Worm (Caenorhabditis elegans): ENCODE data around the gene F35E8.9.

- TF ChIP-seq aly-2 (tag; optimal IDR thresholded peaks at IDR 0.05) (no peak), nhr-28 (tag; optimal IDR thresholded peaks at IDR 0.05) (no peak), ama-1 (optimal IDR thresholded peaks at IDR 0.05) (no peak), elt-2 (tag; optimal IDR thresholded peaks at IDR 0.05) (no peak), unc-130 (tag; optimal IDR thresholded peaks at IDR 0.05) (no peak), nhr-12 (tag; optimal IDR thresholded peaks at IDR 0.05) (no peak), lin-35 (GFP tag; optimal IDR thresholded peaks at IDR 0.05) (no peak), nhr-237 (tag; optimal IDR thresholded peaks at IDR 0.05) (no peak), nhr-11 (tag; optimal IDR thresholded peaks at IDR 0.05) (no peak), xbp-1 (tag; optimal IDR thresholded peaks at IDR 0.05) (no peak), ztf-4 (tag; optimal IDR thresholded peaks at IDR 0.05) (no peak), fkh-10 (GFP tag; optimal IDR thresholded peaks at IDR 0.05) (no peak), mdl-1 (tag; optimal IDR thresholded peaks at IDR 0.05) (no peak), unc-86 (tag; optimal IDR thresholded peaks at IDR 0.05) (no peak)
Measured at ce11 chrV:15892696-15893095, 24.7 kb downstream of the F35E8.9 start, which contains the start of gene T06C12.11.
